Fruit fly (Drosophila melanogaster): ENCODE measurements around the gene CG3156.

DNA sequence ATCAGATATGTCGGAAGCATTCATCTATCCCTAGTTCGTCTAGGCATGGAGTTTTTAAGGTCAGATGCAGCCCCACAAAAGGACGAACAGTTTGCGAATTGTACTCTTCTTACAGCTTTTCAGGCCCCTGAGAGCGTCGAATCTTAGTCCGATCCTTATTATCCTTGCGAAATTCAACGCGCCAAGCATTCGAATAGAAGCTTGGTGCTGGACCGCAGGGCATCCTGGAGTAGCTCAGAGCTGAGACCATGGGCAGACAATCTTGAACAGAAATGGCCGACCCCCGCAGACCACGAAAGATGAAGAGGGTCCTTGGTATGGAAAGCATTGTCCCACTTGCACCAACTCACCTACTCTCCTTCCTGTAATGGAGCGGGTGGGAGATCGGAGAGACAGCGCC is 8.9 kb upstream of the CG3156 start, which contains the start of gene CG32817:
- TF ChIP-seq Jra (GFP tag; optimal IDR thresholded peaks at IDR 0.05) (no peak), Dfd (GFP tag; optimal IDR thresholded peaks at IDR 0.05) (no peak), br (GFP tag; optimal IDR thresholded peaks at IDR 0.05) (no peak), Hnf4 (GFP tag; optimal IDR thresholded peaks at IDR 0.05) (no peak), brk (GFP tag; optimal IDR thresholded peaks at IDR 0.05) (no peak), OdsH (GFP tag; optimal IDR thresholded peaks at IDR 0.05) (no peak), usp (GFP tag; optimal IDR thresholded peaks at IDR 0.05) (no peak), rgr (GFP tag; optimal IDR thresholded peaks at IDR 0.05) (no peak), Abd-B (GFP tag; optimal IDR thresholded peaks at IDR 0.05) (no peak), woc (GFP tag; optimal IDR thresholded peaks at IDR 0.05) (no peak), ey (GFP tag; optimal IDR thresholded peaks at IDR 0.05) (no peak), CG9705 (GFP tag; optimal IDR thresholded peaks at IDR 0.05) (no peak), dl (GFP tag; optimal IDR thresholded peaks at IDR 0.05; ENCODE audit: insufficient read depth in 1 of 2, partially characterized antibody in 2 of 2) (no peak)

Measured in whole organism, wandering third instar larva.